Worm (Caenorhabditis elegans) whole organism, L4/young adult: Measurements from ENCODE around the gene F09E10.6.

Experiments
- W03F9.2 ChIP-seq: fragments of 150-350 bp; optimal IDR thresholded peaks from 2 replicates; lab custom pipeline; 2014; ENCODE audit warnings: missing biosample characterization, missing genetic modification characterization
- dao-5 ChIP-seq: sonication (generic microtip); optimal IDR thresholded peaks from 2 replicates; lab custom pipeline; 2016; ENCODE audit warnings: missing genotype, missing genetic modification characterization, moderate library complexity, missing compliant biosample characterization
- him-1 ChIP-seq: sonication (generic microtip); optimal IDR thresholded peaks from 2 replicates; lab custom pipeline; 2016; ENCODE audit warnings: missing genotype, missing genetic modification reagents, missing genetic modification characterization, missing compliant biosample characterization

DNA sequence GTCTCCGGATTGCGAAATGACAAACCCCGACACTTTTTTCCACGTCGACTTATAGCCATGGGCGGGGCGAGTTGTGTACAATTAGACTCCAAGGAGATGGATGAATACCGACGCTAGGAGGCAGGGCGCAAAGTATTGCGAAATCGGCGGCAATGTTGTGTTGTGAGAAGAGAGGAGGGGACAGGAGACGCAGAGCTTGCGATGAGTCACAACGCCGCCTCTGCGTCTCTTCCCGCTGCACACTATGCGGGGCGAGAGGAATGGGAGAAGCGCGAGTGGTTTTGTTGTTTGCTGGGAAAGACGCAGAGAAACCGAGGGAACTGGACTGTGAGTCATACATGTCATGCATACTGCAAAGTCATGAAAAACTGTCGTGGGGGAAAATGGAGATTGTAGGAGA, 43.1 kb downstream of the F09E10.6 start:
- TF ChIP-seq him-1 (tag; lab: Kevin White, UChicago) (peak; percentile 56), W03F9.2 (tag; lab: Kevin White, UChicago) (peak; percentile 30), dao-5 (tag; lab: Kevin White, UChicago) (peak; percentile 11)
